Worm (Caenorhabditis elegans): ENCODE measurements around the gene droe-4.

droe-4 gene

DNA sequence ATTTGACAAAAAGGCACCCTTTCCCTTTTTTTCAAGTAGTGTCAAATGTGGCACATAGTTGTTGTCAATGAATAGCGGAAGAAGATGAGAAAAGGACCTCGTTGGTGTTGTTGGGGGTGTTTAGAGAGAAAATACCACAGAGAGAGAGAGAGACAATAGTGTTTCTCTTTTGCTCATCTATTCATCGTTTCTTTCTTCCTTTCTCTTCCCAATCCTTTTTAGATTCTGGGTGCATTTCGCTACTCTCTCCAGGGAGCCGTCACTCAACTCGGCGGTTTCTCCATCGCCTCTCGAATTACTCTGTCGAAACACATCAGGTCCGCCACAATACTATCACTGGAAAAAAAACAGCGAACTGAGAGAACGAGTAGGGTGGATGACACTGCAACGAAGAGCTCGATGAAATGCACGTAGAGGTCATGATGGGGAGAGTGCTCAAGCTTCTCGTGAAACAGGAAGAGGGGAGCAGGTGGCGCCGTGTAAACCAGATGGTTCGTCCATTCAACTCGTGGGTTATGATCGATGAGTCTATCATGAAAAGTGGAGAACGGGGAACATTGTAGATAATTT lies 11.2 kb downstream of the droe-4 start (continued):
- TF ChIP-seq unc-62 (GFP tag; optimal IDR thresholded peaks at IDR 0.05 in 1 of 2) = peak in 1 of 2 experiments; percentile 72
- TF ChIP-seq unc-62 (tag; optimal IDR thresholded peaks at IDR 0.05) = no peak
- TF ChIP-seq aly-2 (tag; optimal IDR thresholded peaks at IDR 0.05) = no peak
- no peak for TF ChIP-seq pqm-1 (tag; optimal IDR thresholded peaks at IDR 0.05)
- TF ChIP-seq mdt-29 (GFP tag; IDR thresholded peaks at IDR 0.05) = no peak
- TF ChIP-seq lin-29 (GFP tag; IDR thresholded peaks at IDR 0.05) = no peak
- no peak for TF ChIP-seq sdz-12 (GFP tag; optimal IDR thresholded peaks at IDR 0.05)
- TF ChIP-seq nhr-28 (tag; optimal IDR thresholded peaks at IDR 0.05) = no peak
- no peak for TF ChIP-seq ceh-32 (tag; optimal IDR thresholded peaks at IDR 0.05; ENCODE audit: poor library complexity)
- no peak for TF ChIP-seq lin-38 (GFP tag; IDR thresholded peaks at IDR 0.05)
- peak; percentile 40 for TF ChIP-seq hlh-11 (tag; optimal IDR thresholded peaks at IDR 0.05)
- TF ChIP-seq lin-39 (tag; optimal IDR thresholded peaks at IDR 0.05) = no peak
- TF ChIP-seq F26F4.8 (GFP tag; conservative IDR thresholded peaks at IDR 0.05) = no peak
- no peak for TF ChIP-seq F10B5.3 (tag; optimal IDR thresholded peaks at IDR 0.05)
- TF ChIP-seq nhr-10 (tag; optimal IDR thresholded peaks at IDR 0.05) = no peak
- TF ChIP-seq ces-1 (GFP tag; optimal IDR thresholded peaks at IDR 0.05) = no peak
- no peak for TF ChIP-seq nhr-42 (GFP tag; IDR thresholded peaks at IDR 0.05)
- TF ChIP-seq daf-8 (GFP tag; IDR thresholded peaks at IDR 0.05) = no peak
- TF ChIP-seq madf-9 (GFP tag; conservative IDR thresholded peaks at IDR 0.05) = no peak
- no peak for TF ChIP-seq dmd-8 (GFP tag; IDR thresholded peaks at IDR 0.05)
- TF ChIP-seq lir-3 (tag; optimal IDR thresholded peaks at IDR 0.05) = no peak
- no peak for TF ChIP-seq nhr-11 (tag; optimal IDR thresholded peaks at IDR 0.05)
- TF ChIP-seq zfp-2 (tag; optimal IDR thresholded peaks at IDR 0.05) = no peak
- no peak for TF ChIP-seq attf-4 (tag; optimal IDR thresholded peaks at IDR 0.05)
- no peak for TF ChIP-seq ceh-82 (tag; optimal IDR thresholded peaks at IDR 0.05)
- TF ChIP-seq daf-16 (GFP tag; optimal IDR thresholded peaks at IDR 0.05) = peak in 1 of 2 experiments; percentile 41
- no peak for TF ChIP-seq daf-16 (tag; optimal IDR thresholded peaks at IDR 0.05)
- no peak for TF ChIP-seq nhr-102 (tag; optimal IDR thresholded peaks at IDR 0.05)
- no peak for TF ChIP-seq egl-43 (GFP tag; IDR thresholded peaks at IDR 0.05)
- no peak for TF ChIP-seq Y105C5A.15 (GFP tag; IDR thresholded peaks at IDR 0.05)
- TF ChIP-seq ama-1 (optimal IDR thresholded peaks at IDR 0.05) = no peak
- TF ChIP-seq daf-19 (GFP tag; conservative IDR thresholded peaks at IDR 0.05) = no peak
- no peak for TF ChIP-seq Y75B8A.6 (GFP tag; IDR thresholded peaks at IDR 0.05)
- no peak for TF ChIP-seq saeg-2 (GFP tag; IDR thresholded peaks at IDR 0.05)
- TF ChIP-seq gei-8 (GFP tag; optimal IDR thresholded peaks at IDR 0.05) = no peak
- TF ChIP-seq snpc-4 (tag; optimal IDR thresholded peaks at IDR 0.05) = no peak
- no peak for TF ChIP-seq ceh-44 (GFP tag; IDR thresholded peaks at IDR 0.05)
- TF ChIP-seq spr-1 (tag; optimal IDR thresholded peaks at IDR 0.05) = no peak
- peak; percentile 51 for TF ChIP-seq mep-1 (tag; optimal IDR thresholded peaks at IDR 0.05)
- TF ChIP-seq ceh-62 (tag; optimal IDR thresholded peaks at IDR 0.05) = no peak
- TF ChIP-seq Y5F2A.4 (GFP tag; optimal IDR thresholded peaks at IDR 0.05) = no peak
- no peak for TF ChIP-seq unc-39 (tag; optimal IDR thresholded peaks at IDR 0.05)
- no peak for TF ChIP-seq unc-130 (GFP tag; optimal IDR thresholded peaks at IDR 0.05)
- no peak for TF ChIP-seq mxl-3 (GFP tag; optimal IDR thresholded peaks at IDR 0.05)
- no peak for TF ChIP-seq nhr-6 (tag; optimal IDR thresholded peaks at IDR 0.05)
- TF ChIP-seq nhr-77 (tag; optimal IDR thresholded peaks at IDR 0.05) = no peak
- no peak for TF ChIP-seq zag-1 (tag; optimal IDR thresholded peaks at IDR 0.05)

Data from whole organism, L4 larva.